Worm (Caenorhabditis elegans): Measurements from ENCODE around the gene sup-1.

Gene sup-1

DNA sequence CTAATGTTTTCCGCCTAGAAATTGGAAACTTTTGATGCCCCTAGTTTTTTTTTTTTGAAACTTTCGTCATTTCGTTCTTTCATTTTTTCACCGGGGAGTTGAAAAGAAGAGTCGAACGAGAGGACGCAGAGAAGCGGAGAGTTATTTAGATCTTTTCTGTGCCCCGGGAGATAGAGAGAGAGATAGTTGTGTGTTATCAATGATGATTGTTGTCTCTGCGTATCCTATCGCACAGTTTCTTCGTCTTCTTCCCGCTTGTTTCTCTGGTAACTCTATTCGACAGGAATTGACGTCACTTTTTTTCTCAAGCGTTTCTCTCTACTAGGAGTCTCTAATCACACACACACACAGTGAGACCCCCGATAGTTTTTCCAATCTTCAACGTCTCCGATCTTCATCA, 48.1 kb downstream of the sup-1 start (continued):
- TF ChIP-seq akir-1 (GFP tag; optimal IDR thresholded peaks at IDR 0.05) (no peak), atf-7 (tag; optimal IDR thresholded peaks at IDR 0.05) (peak; percentile 95), B0019.2 (GFP tag; conservative IDR thresholded peaks at IDR 0.05) (no peak), bed-2 (GFP tag; IDR thresholded peaks at IDR 0.05) (no peak), unc-130 (GFP tag; optimal IDR thresholded peaks at IDR 0.05) (no peak), rcor-1 (GFP tag; IDR thresholded peaks at IDR 0.05) (no peak), F57C9.4 (tag; optimal IDR thresholded peaks at IDR 0.05) (no peak), K11D2.4 (GFP tag; IDR thresholded peaks at IDR 0.05) (peak; percentile 36; the same call in 1 of the 2 replicates), ceh-27 (GFP tag; optimal IDR thresholded peaks at IDR 0.05) (no peak), mel-28 (tag; optimal IDR thresholded peaks at IDR 0.05; ENCODE audit: borderline replicate concordance) (no peak), Y79H2A.3 (GFP tag; conservative IDR thresholded peaks at IDR 0.05) (no peak), lin-26 (GFP tag; IDR thresholded peaks at IDR 0.05) (peak; percentile 20; the same call in 1 of the 2 replicates), him-1 (tag; optimal IDR thresholded peaks at IDR 0.05) (no peak), B0336.3 (GFP tag; IDR thresholded peaks at IDR 0.05) (0 out of 2 replicates have a peak, but pooled peaks have one; percentile 14), ztf-26 (tag; optimal IDR thresholded peaks at IDR 0.05) (peak; percentile 9), ztf-6 (GFP tag; IDR thresholded peaks at IDR 0.05) (no peak), B0261.1 (tag; optimal IDR thresholded peaks at IDR 0.05) (no peak), dox-1 (GFP tag; IDR thresholded peaks at IDR 0.05) (peak; percentile 44; the same call in 1 of the 2 replicates), nhr-27 (tag; optimal IDR thresholded peaks at IDR 0.05) (no peak), nfyb-1 (GFP tag; IDR thresholded peaks at IDR 0.05) (peak; percentile 39; the same call in 1 of the 2 replicates), F23B12.7 (tag; optimal IDR thresholded peaks at IDR 0.05; ENCODE audit: insufficient read depth) (no peak), F49E8.2 (tag; optimal IDR thresholded peaks at IDR 0.05; ENCODE audit: insufficient read depth) (no peak), hsf-1 (GFP tag; IDR thresholded peaks at IDR 0.05) (no peak), Y67H2A.10 (GFP tag; conservative IDR thresholded peaks at IDR 0.05) (no peak), lsl-1 (GFP tag; optimal IDR thresholded peaks at IDR 0.05) (no peak), ztf-28 (GFP tag; IDR thresholded peaks at IDR 0.05) (no peak), hmg-1.2 (GFP tag; IDR thresholded peaks at IDR 0.05) (peak; percentile 49; the same call in 1 of the 2 replicates), cebp-1 (GFP tag; IDR thresholded peaks at IDR 0.05) (no peak), cebp-1 (tag; optimal IDR thresholded peaks at IDR 0.05) (peak; percentile 70), Y53G8AR.9 (GFP tag; conservative IDR thresholded peaks at IDR 0.05) (no peak), nhr-120 (GFP tag; IDR thresholded peaks at IDR 0.05) (no peak), efl-1 (GFP tag; optimal IDR thresholded peaks at IDR 0.05) (no peak), egl-18 (GFP tag; IDR thresholded peaks at IDR 0.05) (no peak), chd-7 (tag; optimal IDR thresholded peaks at IDR 0.05) (no peak), madf-6 (GFP tag; IDR thresholded peaks at IDR 0.05) (no peak), lin-54 (GFP tag; optimal IDR thresholded peaks at IDR 0.05) (peak; percentile 29), tbx-9 (tag; optimal IDR thresholded peaks at IDR 0.05; ENCODE audit: borderline replicate concordance) (no peak), snpc-1.1 (tag; optimal IDR thresholded peaks at IDR 0.05; ENCODE audit: insufficient read depth) (no peak), athp-1 (tag; optimal IDR thresholded peaks at IDR 0.05) (no peak), madf-10 (tag; optimal IDR thresholded peaks at IDR 0.05) (no peak), madf-3 (GFP tag; IDR thresholded peaks at IDR 0.05) (no peak), bed-1 (GFP tag; IDR thresholded peaks at IDR 0.05) (no peak), pbrm-1 (GFP tag; IDR thresholded peaks at IDR 0.05) (no peak), ama-1 (optimal IDR thresholded peaks at IDR 0.05) (no peak), ama-1 (GFP tag; optimal IDR thresholded peaks at IDR 0.05) (no peak), nfya-1 (tag; optimal IDR thresholded peaks at IDR 0.05; ENCODE audit: borderline replicate concordance, insufficient read depth) (no peak), snpc-3.4 (tag; optimal IDR thresholded peaks at IDR 0.05) (no peak), ztf-25 (GFP tag; IDR thresholded peaks at IDR 0.05) (no peak), lsy-27 (tag; optimal IDR thresholded peaks at IDR 0.05; ENCODE audit: borderline replicate concordance, insufficient read depth) (no peak)

Measured in whole organism, young adult.